Worm (Caenorhabditis elegans) whole organism, dauer: ENCODE measurements around the gene Y57E12B.11.

Source experiments
- unc-62 ChIP-seq: sonication (generic microtip); optimal IDR thresholded peaks from 2 replicates; lab custom pipeline; 2017; ENCODE audit warnings: missing biosample characterization, missing genetic modification reagents, missing genetic modification characterization

Gene Y57E12B.11

DNA sequence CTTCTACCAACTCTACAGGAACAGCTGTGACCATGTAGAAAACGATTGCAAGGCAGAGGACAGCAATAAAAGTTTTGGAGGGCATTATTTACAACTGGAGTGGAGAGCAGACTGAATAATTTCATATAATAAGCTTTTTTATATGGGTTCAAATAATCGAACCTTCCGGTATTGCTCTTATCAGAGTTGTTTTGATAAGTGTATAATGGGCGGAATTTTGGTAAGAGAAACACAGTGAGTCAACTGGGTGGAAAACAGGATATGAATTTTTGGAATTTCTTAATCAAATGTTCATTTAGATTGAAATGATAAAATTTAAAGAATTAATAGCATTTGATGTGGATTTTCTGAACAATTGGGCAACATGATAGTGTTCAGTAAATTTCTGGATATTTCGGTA, at the start of gene Y57E12B.11:
Y57E12B.11 (minus strand) TSS at position 101 of the 400 bp plus-strand sequence.
- no peak for TF ChIP-seq unc-62 (GFP tag; lab: Kevin White, UChicago)

DNA sequence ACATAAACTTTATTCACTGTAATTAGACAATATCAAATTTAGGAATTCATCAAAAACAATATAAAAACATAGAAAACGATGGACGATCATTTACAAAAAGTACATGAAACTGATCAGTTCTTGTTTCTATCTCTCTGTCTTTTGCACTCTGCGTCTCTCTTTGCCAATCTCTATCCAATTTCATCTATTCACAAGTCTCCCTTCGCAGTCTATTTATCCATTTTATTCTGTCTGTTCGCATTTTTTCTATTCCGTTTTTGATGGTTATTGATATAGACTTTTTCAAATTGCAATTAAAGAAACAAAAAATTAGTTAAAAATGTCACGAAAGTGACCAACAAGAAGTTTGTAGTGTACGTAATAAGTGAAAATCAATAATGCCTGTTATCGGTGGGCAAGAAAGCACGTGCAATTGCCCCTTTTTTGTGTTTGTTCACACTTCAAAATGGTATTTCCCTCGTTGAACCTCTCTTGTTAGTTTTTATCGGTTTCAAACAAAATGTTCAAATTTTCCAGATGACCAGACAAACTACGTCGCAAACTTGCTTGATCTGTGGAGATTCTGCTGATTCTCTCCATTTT, 48.7 kb upstream of the Y57E12B.11 start, which contains the start of gene nhr-42:
nhr-42 (plus strand) TSS at position 517 of the 582 bp plus-strand sequence.
- TF ChIP-seq unc-62 (GFP tag; lab: Kevin White, UChicago): no peak

DNA sequence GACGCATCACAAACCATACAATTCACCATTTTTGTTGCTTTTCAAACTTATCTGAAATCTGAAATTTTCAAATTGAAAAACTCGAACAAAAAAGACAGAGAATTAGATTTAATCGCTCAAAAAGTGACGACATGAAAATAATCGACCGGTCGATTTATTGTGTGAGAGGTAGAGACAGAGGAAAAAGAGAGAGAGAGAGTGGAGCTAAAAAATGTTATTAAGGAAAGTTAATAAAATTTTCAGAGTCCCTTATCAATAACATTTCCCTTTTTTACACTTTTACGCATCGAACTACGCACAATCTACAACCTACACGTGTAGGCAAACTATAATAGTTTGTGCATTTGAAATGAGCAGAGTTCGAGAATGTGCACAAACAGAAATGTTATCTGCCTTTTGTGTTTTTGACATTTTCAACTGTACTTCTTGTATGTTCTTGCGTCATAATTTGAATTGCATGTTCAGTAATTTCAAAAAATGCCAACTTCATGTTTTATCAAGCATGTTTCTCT, 47.4 kb upstream of the Y57E12B.11 start, which contains the start of gene nhr-107:
nhr-107 (minus strand) TSS at position 51 of the 512 bp plus-strand sequence.
- no peak for TF ChIP-seq unc-62 (GFP tag; lab: Kevin White, UChicago)

DNA sequence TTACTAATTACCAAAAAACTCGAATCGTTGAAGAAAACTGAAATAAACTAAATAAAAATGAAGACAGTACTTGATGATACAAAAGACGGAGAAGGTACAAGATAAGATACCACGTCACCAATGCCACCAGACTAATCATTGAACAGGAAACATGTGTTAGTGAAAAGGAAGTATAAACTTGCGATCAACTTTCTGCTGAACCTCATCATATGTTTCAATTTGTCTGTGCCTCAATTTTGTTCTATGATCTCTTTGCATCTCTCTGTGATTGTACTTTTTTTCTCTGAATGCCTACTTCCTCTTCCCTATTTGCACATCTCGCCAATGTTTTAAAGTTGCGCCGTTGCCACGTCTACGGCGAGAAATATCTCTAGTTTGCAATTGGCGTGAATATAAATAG, 44.3 kb upstream of the Y57E12B.11 start:
- TF ChIP-seq unc-62 (GFP tag; lab: Kevin White, UChicago): no peak

DNA sequence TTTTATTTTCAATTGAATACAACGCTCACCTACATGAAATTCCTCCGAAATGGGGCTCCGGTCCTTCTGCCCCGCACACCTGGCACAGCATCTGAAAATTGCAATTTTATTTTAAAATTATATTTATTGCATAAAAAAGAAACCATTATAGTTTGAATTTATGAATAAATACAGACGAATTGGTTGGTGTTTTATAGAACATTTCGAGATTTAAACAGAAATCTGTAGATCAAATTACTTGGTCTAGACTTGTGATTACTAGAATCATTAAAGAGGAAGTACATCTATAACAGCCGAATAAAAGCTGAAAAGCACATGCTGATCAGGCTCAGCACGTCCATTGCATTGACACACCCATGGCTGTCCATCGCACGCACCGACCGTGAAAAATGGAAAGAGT, 42.1 kb upstream of the Y57E12B.11 start, which contains the start of gene nhr-162:
nhr-162 (minus strand) TSS at position 101 of the 400 bp plus-strand sequence.
- TF ChIP-seq unc-62 (GFP tag; lab: Kevin White, UChicago): no peak

DNA sequence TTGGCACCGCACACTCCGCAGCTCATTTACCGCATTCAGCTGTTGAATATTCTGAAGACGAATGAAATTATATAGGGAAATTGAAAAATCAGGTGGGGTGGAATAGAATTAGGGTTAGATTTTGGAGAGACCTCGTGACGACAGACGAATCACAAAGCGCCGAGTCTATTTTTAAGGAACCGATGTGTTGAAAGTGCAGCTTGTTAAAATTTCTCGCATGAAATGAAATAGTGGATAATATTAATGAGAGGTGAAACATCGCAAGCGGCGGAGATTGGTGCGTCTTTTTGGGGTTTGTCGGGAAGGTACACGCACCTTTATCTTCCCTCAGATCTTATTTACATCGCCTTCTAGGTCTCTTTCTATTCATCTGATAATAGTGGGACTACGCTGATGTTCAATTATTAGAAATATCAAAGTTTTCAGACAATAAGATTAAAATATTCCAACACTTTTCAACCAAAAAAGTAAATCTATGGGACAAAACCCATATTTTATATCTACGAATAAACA, 40.0 kb upstream of the Y57E12B.11 start, which contains the start of gene nhr-140:
nhr-140 (minus strand) TSS at position 51 of the 513 bp plus-strand sequence.
- TF ChIP-seq unc-62 (GFP tag; lab: Kevin White, UChicago): no peak

DNA sequence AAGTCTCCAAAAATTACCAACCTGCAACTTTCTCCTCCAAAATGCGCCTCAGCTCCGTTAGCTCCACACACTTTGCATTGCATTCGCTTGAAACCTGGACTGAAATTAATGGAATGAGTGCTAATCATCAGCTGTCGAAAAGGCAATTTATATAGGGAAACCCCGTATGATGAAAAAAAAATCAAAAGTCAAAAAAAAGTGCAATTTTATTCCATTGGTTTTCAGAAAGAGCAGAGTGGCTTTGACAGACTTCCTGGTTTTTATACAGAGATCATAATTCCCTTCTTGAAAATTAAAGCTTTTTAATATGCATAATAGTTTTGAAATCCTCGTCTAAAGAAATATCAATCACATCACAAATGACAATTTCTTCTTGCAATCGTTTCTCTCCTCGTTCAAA, 38.0 kb upstream of the Y57E12B.11 start, which contains the start of gene nhr-139:
nhr-139 (minus strand) TSS at position 101 of the 400 bp plus-strand sequence.
- TF ChIP-seq unc-62 (GFP tag; lab: Kevin White, UChicago): no peak

DNA sequence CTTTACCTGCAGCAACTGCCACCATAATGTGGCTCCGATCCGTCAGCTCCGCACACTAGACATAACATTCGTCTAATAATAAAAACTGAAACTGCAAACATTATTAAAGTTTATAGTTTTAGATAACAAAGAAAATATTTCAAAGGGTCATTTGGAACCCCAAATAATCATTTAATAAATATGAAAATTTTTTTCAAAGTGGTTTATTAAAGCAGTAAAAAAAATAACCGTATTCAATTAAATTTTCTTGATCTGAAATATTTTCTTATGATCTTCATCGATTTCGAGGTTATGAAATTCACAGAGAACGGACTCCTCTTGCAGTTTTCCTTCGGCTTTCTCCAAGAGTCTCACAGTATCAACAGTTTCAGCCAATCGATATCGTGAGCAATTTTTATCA, 36.3 kb upstream of the Y57E12B.11 start, which contains the start of gene nhr-163:
nhr-163 (minus strand) TSS at position 101 of the 400 bp plus-strand sequence.
- no peak for TF ChIP-seq unc-62 (GFP tag; lab: Kevin White, UChicago)

DNA sequence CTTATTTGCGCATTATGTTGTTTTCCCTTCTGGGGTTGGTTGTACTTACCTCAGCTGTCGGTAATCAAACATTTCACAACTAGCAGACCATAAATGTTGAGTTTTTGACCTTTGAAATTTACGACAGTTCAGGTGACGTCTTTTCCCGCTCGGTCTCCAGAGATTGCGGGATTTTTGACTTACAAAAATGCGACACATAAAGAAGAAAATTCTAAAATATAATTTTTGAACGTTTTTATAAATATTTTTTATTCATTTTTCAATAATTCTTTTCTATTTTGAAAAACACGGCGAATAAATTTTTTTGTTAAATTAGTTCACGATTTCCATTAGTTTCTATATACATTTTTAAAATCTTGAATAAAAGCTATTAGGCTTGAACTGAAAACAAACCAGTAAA, 33.1 kb upstream of the Y57E12B.11 start, which contains the start of gene nhr-161:
nhr-161 (minus strand) TSS at position 101 of the 400 bp plus-strand sequence.
- TF ChIP-seq unc-62 (GFP tag; lab: Kevin White, UChicago): no peak

DNA sequence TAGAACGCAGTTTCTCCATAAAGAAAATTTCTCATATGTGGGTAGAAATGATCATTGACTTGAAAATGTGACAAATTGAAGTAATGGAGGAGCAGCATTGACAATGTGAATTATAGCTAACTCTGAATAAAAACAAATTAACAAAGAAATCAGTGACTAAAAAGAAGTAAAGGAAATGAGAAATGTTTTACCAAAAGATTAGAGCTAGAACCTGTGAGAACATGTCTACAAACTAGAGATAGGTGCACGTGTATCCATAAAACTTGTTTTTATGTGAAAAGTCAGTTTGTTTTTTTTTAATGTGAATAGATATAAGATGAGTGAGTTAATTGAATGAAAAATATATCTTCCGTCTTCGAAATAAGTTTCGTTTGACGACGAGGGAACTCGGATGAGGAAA, 29.3 kb upstream of the Y57E12B.11 start, which contains the start of gene sre-12:
sre-12 (minus strand) TSS at position 101 of the 400 bp plus-strand sequence.
- TF ChIP-seq unc-62 (GFP tag; lab: Kevin White, UChicago): no peak

DNA sequence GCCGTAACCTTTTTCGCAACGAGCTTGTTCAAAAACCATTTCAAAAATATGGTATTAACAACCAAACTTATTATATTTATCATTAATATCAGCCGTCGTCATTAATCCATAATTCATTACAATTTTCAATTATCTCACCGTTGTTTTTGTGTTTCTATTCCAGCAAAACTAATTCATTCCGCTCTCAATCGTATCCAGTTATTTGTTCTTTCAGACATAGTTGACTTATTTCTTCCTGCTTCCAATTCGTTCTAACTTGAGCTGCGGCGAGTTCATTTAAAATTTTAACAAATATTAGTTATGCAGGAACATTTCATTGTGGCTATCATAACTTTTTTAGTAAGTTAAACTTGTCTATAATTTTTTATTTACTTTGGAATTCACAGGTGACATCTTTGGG, 26.4 kb upstream of the Y57E12B.11 start, which contains the start of gene srx-16:
srx-16 (plus strand) TSS at position 301 of the 400 bp plus-strand sequence.
- no peak for TF ChIP-seq unc-62 (GFP tag; lab: Kevin White, UChicago)

DNA sequence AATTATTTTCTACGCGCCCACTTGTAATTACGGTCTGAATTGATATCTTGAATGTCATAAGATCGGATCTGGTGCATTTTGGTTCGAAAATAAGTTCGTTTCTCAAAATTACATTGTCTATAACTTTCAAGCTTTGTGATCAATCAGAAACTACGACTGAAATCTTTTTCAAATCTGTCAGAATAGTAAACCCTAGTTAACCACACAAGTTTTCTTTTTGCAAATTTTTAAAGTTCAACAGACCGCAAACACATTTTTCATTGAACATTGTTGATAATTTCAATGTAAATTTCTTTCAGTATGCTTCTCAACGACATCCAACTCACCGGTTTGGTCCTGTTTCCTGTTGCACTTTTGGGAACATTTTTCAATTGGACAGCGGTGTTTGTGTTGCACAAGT, 21.9 kb upstream of the Y57E12B.11 start, which contains the start of gene srx-59:
srx-59 (plus strand) TSS at position 301 of the 400 bp plus-strand sequence.
- no peak for TF ChIP-seq unc-62 (GFP tag; lab: Kevin White, UChicago)

DNA sequence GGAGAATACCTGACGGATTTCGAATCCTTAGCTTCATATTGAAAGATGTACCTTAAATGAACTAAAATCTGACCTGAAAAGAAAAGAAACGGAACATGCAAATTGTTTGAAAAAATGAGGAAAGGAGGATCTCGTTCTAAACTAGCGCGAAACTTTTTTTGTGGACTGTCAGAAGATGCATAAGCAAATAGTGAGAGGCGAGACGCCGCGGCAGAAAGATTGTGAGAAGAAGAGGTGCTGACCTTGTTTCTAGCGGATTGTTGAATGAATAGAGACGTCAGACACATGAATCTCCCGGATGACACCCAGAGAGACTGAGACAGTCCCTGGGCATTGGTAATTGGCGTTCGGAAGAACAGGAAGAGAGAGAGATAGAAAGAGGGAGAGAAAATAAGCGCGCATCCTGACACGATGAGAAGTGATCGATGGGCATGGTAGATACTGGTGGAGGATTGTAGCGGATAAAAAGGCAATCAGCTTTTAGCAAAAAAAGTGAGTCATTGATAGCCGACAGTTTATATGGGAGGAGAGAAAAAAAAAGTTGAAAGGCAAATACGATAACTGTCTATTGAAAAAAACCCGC, 20.4 kb upstream of the Y57E12B.11 start, which contains the start of gene ptr-15:
ptr-15 (minus strand) TSS at position 51 of the 583 bp plus-strand sequence.
- TF ChIP-seq unc-62 (GFP tag; lab: Kevin White, UChicago): no peak

DNA sequence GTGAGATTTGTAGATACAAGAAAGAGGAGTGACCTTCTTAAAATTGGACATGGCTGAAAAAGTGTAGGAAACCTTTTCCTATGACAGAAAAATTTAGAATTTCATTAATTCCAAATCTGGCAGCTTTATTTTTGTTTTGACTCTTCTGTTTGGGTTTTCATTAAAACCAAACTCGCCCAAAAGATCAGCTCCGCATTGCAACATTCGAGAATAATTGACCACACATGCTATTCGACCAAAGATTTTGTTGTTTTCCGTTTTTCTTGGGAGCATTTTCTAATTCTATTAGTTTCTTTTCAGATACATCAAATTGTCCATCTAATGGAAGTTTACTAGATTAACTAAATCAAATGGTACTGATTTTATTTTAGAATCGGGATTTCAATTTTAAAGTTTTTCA, 6.6 kb upstream of the Y57E12B.11 start, which contains the start of gene mec-1:
mec-1 (plus strand) TSS at position 301 of the 400 bp plus-strand sequence.
- TF ChIP-seq unc-62 (GFP tag; lab: Kevin White, UChicago): no peak

DNA sequence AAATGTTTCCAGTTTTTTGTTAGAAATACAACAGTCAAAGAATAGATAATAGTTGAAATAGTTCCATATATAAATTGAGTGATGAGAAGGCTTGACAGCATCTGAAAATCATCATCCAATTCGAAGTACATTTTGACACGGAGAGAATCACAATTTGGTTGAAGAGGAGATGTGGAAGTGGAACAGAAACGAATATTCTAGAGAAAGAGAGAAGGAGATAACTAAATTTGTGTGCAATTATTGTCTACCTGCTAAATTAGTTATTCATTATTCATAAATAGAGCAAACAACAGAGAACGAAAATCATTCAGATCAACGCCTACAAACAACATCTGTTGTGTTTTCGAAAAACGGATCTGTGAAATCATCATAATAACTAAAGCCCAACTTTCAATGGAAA, 4.1 kb upstream of the Y57E12B.11 start, which contains the start of gene srg-31:
srg-31 (minus strand) TSS at position 101 of the 400 bp plus-strand sequence.
- TF ChIP-seq unc-62 (GFP tag; lab: Kevin White, UChicago): no peak
